Fruit fly (Drosophila melanogaster) whole organism, embryonic: ENCODE measurements around the gene GCS2alpha.

Experiments used
- ATbp ChIP-seq: fragments of 200-800 bp; sonication (Bioruptor generic); optimal IDR thresholded peaks from 2 replicates; lab custom pipeline; 2017; ENCODE audit warnings: missing biosample characterization, mild to moderate bottlenecking, missing genetic modification characterization, missing genetic modification reagents
- CG10654 ChIP-seq: fragments of 200-800 bp; sonication (Bioruptor generic); optimal IDR thresholded peaks from 2 replicates; lab custom pipeline; 2016; ENCODE audit warnings: missing biosample characterization, missing genetic modification characterization
- CG11247 ChIP-seq: fragments of 200-800 bp; sonication (Bioruptor generic); IDR thresholded peaks from 2 replicates; pipeline ENCODE4 v1.3.6; 2022; ENCODE audit warnings: missing biosample characterization, missing genetic modification characterization
- CG1233 ChIP-seq: fragments of 200-800 bp; sonication (Bioruptor generic); optimal IDR thresholded peaks from 4 replicates; lab custom pipeline; 2018; ENCODE audit warnings: missing biosample characterization, mild to moderate bottlenecking, missing genetic modification characterization
- CG13296 ChIP-seq: fragments of 200-800 bp; sonication (Bioruptor generic); optimal IDR thresholded peaks from 3 replicates; lab custom pipeline; 2018; ENCODE audit warnings: missing biosample characterization, mild to moderate bottlenecking, missing genetic modification characterization
- CG14667 ChIP-seq: fragments of 200-800 bp; sonication (Bioruptor generic); IDR thresholded peaks from 2 replicates; pipeline ENCODE4 v1.3.6; 2022; ENCODE audit warnings: missing biosample characterization, missing genetic modification characterization
- CG1602 ChIP-seq: fragments of 200-800 bp; sonication (Bioruptor generic); optimal IDR thresholded peaks from 3 replicates; lab custom pipeline; 2016; ENCODE audit warnings: missing biosample characterization, missing genetic modification characterization
- CG16779 ChIP-seq: fragments of 200-800 bp; sonication (Bioruptor generic); IDR thresholded peaks from 2 replicates; pipeline ENCODE4 v1.3.6; 2022; ENCODE audit warnings: missing biosample characterization, missing genetic modification characterization
- CG16815 ChIP-seq: fragments of 200-800 bp; sonication (Bioruptor generic); optimal IDR thresholded peaks from 3 replicates; lab custom pipeline; 2017; ENCODE audit warnings: missing biosample characterization, mild to moderate bottlenecking, missing genetic modification characterization
- CG17328 ChIP-seq: fragments of 200-800 bp; sonication (Bioruptor generic); IDR thresholded peaks from 2 replicates; pipeline ENCODE4 v1.3.6; 2022; ENCODE audit warnings: missing biosample characterization, missing genetic modification characterization
- CG17359 ChIP-seq: fragments of 200-800 bp; sonication (Bioruptor generic); optimal IDR thresholded peaks from 3 replicates; lab custom pipeline; 2018; ENCODE audit warnings: missing biosample characterization, mild to moderate bottlenecking, missing genetic modification characterization, moderate library complexity
- CG17912 ChIP-seq: fragments of 200-800 bp; sonication (Bioruptor generic); optimal IDR thresholded peaks from 2 replicates; lab custom pipeline; 2018; ENCODE audit warnings: missing biosample characterization, mild to moderate bottlenecking, missing genetic modification characterization
- CG18476 ChIP-seq: fragments of 200-800 bp; sonication (Bioruptor generic); optimal IDR thresholded peaks from 2 replicates; lab custom pipeline; 2016; ENCODE audit warnings: missing biosample characterization, mild to moderate bottlenecking, missing genetic modification characterization
- CG18764 ChIP-seq: fragments of 200-800 bp; sonication (Bioruptor generic); optimal IDR thresholded peaks from 3 replicates; lab custom pipeline; 2016; ENCODE audit warnings: missing biosample characterization, missing genetic modification characterization
- CG2116 ChIP-seq: fragments of 200-800 bp; sonication (Bioruptor generic); optimal IDR thresholded peaks from 3 replicates; lab custom pipeline; 2018; ENCODE audit warnings: missing biosample characterization, mild to moderate bottlenecking, missing genetic modification characterization
- CG30020 ChIP-seq: fragments of 200-800 bp; optimal IDR thresholded peaks from 2 replicates; lab custom pipeline; 2019; ENCODE audit warnings: missing biosample characterization, mild to moderate bottlenecking, missing genetic modification characterization, moderate library complexity
- CG33557 ChIP-seq: fragments of 200-800 bp; sonication (Bioruptor generic); optimal IDR thresholded peaks from 2 replicates; lab custom pipeline; 2019; ENCODE audit warnings: missing biosample characterization, mild to moderate bottlenecking, missing genetic modification characterization, moderate library complexity
- CG3726 ChIP-seq: fragments of 200-800 bp; sonication (Bioruptor generic); IDR thresholded peaks from 3 replicates; pipeline ENCODE4, ENCODE4 v1.3.6; 2022; ENCODE audit warnings: missing biosample characterization, missing genetic modification characterization
- CG5245 ChIP-seq: fragments of 200-800 bp; sonication (Bioruptor generic); optimal IDR thresholded peaks from 3 replicates; lab custom pipeline; 2016; ENCODE audit warnings: missing biosample characterization, missing genetic modification characterization
- CG5953 ChIP-seq: fragments of 200-800 bp; sonication (Bioruptor generic); IDR thresholded peaks from 2 replicates; pipeline ENCODE4 v1.3.6; 2022; ENCODE audit warnings: missing biosample characterization, missing genetic modification characterization
- CG7839 ChIP-seq: fragments of 200-800 bp; sonication (Bioruptor generic); optimal IDR thresholded peaks from 3 replicates; lab custom pipeline; 2018; ENCODE audit warnings: missing biosample characterization, mild to moderate bottlenecking, missing genetic modification characterization, moderate library complexity
- CG9876 ChIP-seq: fragments of 200-800 bp; sonication (Bioruptor generic); optimal IDR thresholded peaks from 2 replicates; lab custom pipeline; 2016; ENCODE audit warnings: missing biosample characterization, missing genetic modification characterization
- Camta ChIP-seq: fragments of 200-800 bp; sonication (Bioruptor generic); optimal IDR thresholded peaks from 2 replicates; lab custom pipeline; 2016; ENCODE audit warnings: missing biosample characterization, missing genetic modification characterization
- Hand ChIP-seq: fragments of 200-800 bp; sonication (Bioruptor generic); optimal IDR thresholded peaks from 2 replicates; lab custom pipeline; 2017; ENCODE audit warnings: mild to moderate bottlenecking, missing biosample characterization, missing genetic modification reagents, missing genetic modification characterization
- Hey ChIP-seq: fragments of 200-800 bp; sonication (Bioruptor generic); optimal IDR thresholded peaks from 3 replicates; lab custom pipeline; 2018; ENCODE audit warnings: missing biosample characterization, mild to moderate bottlenecking, missing genetic modification characterization
- Jarid2 ChIP-seq: fragments of 200-800 bp; sonication (Bioruptor generic); optimal IDR thresholded peaks from 3 replicates; lab custom pipeline; 2017; ENCODE audit warnings: mild to moderate bottlenecking, missing biosample characterization, missing genetic modification reagents, missing genetic modification characterization
- Lim3 ChIP-seq: fragments of 200-800 bp; sonication (Bioruptor generic); IDR thresholded peaks from 2 replicates; pipeline ENCODE4 v1.3.6; 2022; ENCODE audit warnings: missing biosample characterization, missing genetic modification characterization
- Mes4 ChIP-seq: fragments of 200-800 bp; sonication (Bioruptor generic); optimal IDR thresholded peaks from 2 replicates; lab custom pipeline; 2016; ENCODE audit warnings: missing biosample characterization, missing genetic modification characterization
- Rx ChIP-seq: fragments of 200-800 bp; sonication (Bioruptor generic); IDR thresholded peaks from 2 replicates; pipeline ENCODE4 v1.3.6; 2022; ENCODE audit warnings: missing biosample characterization, missing genetic modification characterization
- Scr ChIP-seq: fragments of 200-800 bp; sonication (Bioruptor generic); IDR thresholded peaks from 2 replicates; pipeline ENCODE4 v1.3.6; 2022; ENCODE audit warnings: missing biosample characterization, missing genetic modification characterization; ENCODE audit not compliant: partially characterized antibody
- Sry-δ ChIP-seq: fragments of 200-800 bp; sonication (Bioruptor generic); optimal IDR thresholded peaks from 2 replicates; lab custom pipeline; 2016; ENCODE audit warnings: missing biosample characterization, missing genetic modification characterization
- Tbp ChIP-seq: fragments of >200 bp; optimal IDR thresholded peaks from 2 replicates; lab custom pipeline; 2018; ENCODE audit warnings: missing biosample characterization, missing genetic modification characterization
- Xbp1 ChIP-seq: fragments of 200-800 bp; sonication (Bioruptor generic); optimal IDR thresholded peaks from 3 replicates; lab custom pipeline; 2016; ENCODE audit warnings: missing biosample characterization, mild to moderate bottlenecking, missing genetic modification characterization
- abd-A ChIP-seq: fragments of 200-800 bp; sonication (Bioruptor generic); optimal IDR thresholded peaks from 3 replicates; lab custom pipeline; 2019; ENCODE audit warnings: missing biosample characterization, mild to moderate bottlenecking, missing genetic modification characterization, moderate library complexity
- ato ChIP-seq: fragments of 200-800 bp; sonication (Bioruptor generic); IDR thresholded peaks from 2 replicates; pipeline ENCODE4 v1.3.6; 2022; ENCODE audit warnings: missing biosample characterization, missing genetic modification characterization; ENCODE audit not compliant: partially characterized antibody
- br ChIP-seq: fragments of >200 bp; optimal IDR thresholded peaks from 2 replicates; lab custom pipeline; 2017
- gcm2 ChIP-seq: fragments of 200-800 bp; sonication (Bioruptor generic); optimal IDR thresholded peaks from 2 replicates; lab custom pipeline; 2016; ENCODE audit warnings: missing biosample characterization, missing genetic modification characterization
- h ChIP-seq: fragments of >200 bp; optimal IDR thresholded peaks from 2 replicates; lab custom pipeline; 2017
- lmd ChIP-seq: fragments of 200-800 bp; sonication (Bioruptor generic); IDR thresholded peaks from 2 replicates; pipeline ENCODE4 v1.3.6; 2022; ENCODE audit warnings: missing biosample characterization, missing genetic modification characterization
- mam ChIP-seq: fragments of 200-800 bp; sonication (Bioruptor generic); optimal IDR thresholded peaks from 3 replicates; lab custom pipeline; 2016; ENCODE audit warnings: missing biosample characterization, missing genetic modification characterization
- nerfin-1 ChIP-seq: fragments of 200-800 bp; sonication (Bioruptor generic); optimal IDR thresholded peaks from 3 replicates; lab custom pipeline; 2019; ENCODE audit warnings: missing biosample characterization, mild to moderate bottlenecking, missing genetic modification characterization, moderate library complexity
- prd ChIP-seq, 3 experiments: fragments of >200 bp in 2 of 3; fragments of 200-800 bp in 1 of 3; sonication (Bioruptor generic) in 1 of 3; optimal IDR thresholded peaks in 2 of 3; IDR thresholded peaks in 1 of 3; 2 replicates in 2 of 3; 3 replicates in 1 of 3; pipeline versions ENCODE4 v1.3.6 to Lab custom; 2017 to 2022; ENCODE audit warnings: missing biosample characterization in 1 of 3, missing genetic modification characterization in 1 of 3
- pros ChIP-seq: fragments of 200-800 bp; sonication (Bioruptor generic); optimal IDR thresholded peaks from 3 replicates; lab custom pipeline; 2019; ENCODE audit warnings: missing biosample characterization, mild to moderate bottlenecking, missing genetic modification characterization, moderate library complexity
- salm ChIP-seq: fragments of 200-800 bp; sonication (Bioruptor generic); optimal IDR thresholded peaks from 2 replicates; lab custom pipeline; 2018; ENCODE audit warnings: missing biosample characterization, mild to moderate bottlenecking, missing genetic modification characterization
- seq ChIP-seq: fragments of 200-800 bp; sonication (Bioruptor generic); IDR thresholded peaks from 2 replicates; pipeline ENCODE4 v1.3.6; 2022; ENCODE audit warnings: missing biosample characterization, missing genetic modification characterization
- sim ChIP-seq: fragments of 200-800 bp; sonication (Bioruptor generic); IDR thresholded peaks from 2 replicates; pipeline ENCODE4 v1.3.6; 2022; ENCODE audit warnings: missing biosample characterization, missing genetic modification characterization
- sna ChIP-seq: fragments of 200-800 bp; sonication (Bioruptor generic); IDR thresholded peaks from 2 replicates; pipeline ENCODE4 v1.3.6; 2022; ENCODE audit warnings: missing biosample characterization, missing genetic modification characterization; ENCODE audit not compliant: partially characterized antibody
- sob ChIP-seq: fragments of 200-800 bp; sonication (Bioruptor generic); IDR thresholded peaks from 2 replicates; pipeline ENCODE4 v1.3.6; 2022; ENCODE audit warnings: missing biosample characterization, missing genetic modification characterization
- tio ChIP-seq: fragments of 200-800 bp; sonication (Bioruptor generic); optimal IDR thresholded peaks from 2 replicates; lab custom pipeline; 2017; ENCODE audit warnings: missing biosample characterization, missing genetic modification characterization, inconsistent platforms
- toy ChIP-seq: fragments of 200-800 bp; sonication (Bioruptor generic); IDR thresholded peaks from 2 replicates; pipeline ENCODE4 v1.3.6; 2022; ENCODE audit warnings: missing biosample characterization, missing genetic modification characterization
- wek ChIP-seq: fragments of 200-800 bp; sonication (Bioruptor generic); optimal IDR thresholded peaks from 3 replicates; lab custom pipeline; 2018; ENCODE audit warnings: missing biosample characterization, mild to moderate bottlenecking, missing genetic modification characterization, moderate library complexity
- wor ChIP-seq: fragments of 200-800 bp; sonication (Bioruptor generic); IDR thresholded peaks from 2 replicates; pipeline ENCODE4 v1.3.6; 2022; ENCODE audit warnings: missing biosample characterization, missing genetic modification characterization

Gene GCS2alpha

dm6 chrX:21631452-21631851 is 26.4 kb upstream of the GCS2alpha start (continued):
- TF ChIP-seq CG33557 = peak; percentile 74
- TF ChIP-seq CG18476 (GFP tag; lab: Kevin White, UChicago) = peak; percentile 59
- peak; percentile 54 for TF ChIP-seq CG1602 (GFP tag; lab: Kevin White, UChicago)
- peak; percentile 54 for TF ChIP-seq mam (GFP tag; lab: Kevin White, UChicago)
- TF ChIP-seq nerfin-1 (tag; lab: Kevin White, UChicago) = peak; percentile 76
- TF ChIP-seq CG5953 = no peak
- peak; percentile 64 for TF ChIP-seq CG13296
- TF ChIP-seq CG16779 (GFP tag; lab: Robert Waterston, UW) = no peak
- peak; percentile 68 for TF ChIP-seq ATbp (GFP tag; lab: Kevin White, UChicago)
- TF ChIP-seq sna (GFP tag; lab: Robert Waterston, UW) = no peak
- TF ChIP-seq CG3726 = no peak
- peak; percentile 44 for TF ChIP-seq CG16815 (GFP tag; lab: Kevin White, UChicago)
- TF ChIP-seq Hand (GFP tag; lab: Kevin White, UChicago) = no peak
- TF ChIP-seq CG1233 = peak; percentile 67
- peak; percentile 73 for TF ChIP-seq CG17359 (tag; lab: Kevin White, UChicago)
- TF ChIP-seq CG30020 = peak; percentile 73
- TF ChIP-seq gcm2 = no peak
- peak; percentile 31 for TF ChIP-seq Mes4 (GFP tag; lab: Kevin White, UChicago)
- TF ChIP-seq pros = peak; percentile 42
- no peak for TF ChIP-seq CG9876 (GFP tag; lab: Kevin White, UChicago)
- TF ChIP-seq Lim3 (GFP tag; lab: Robert Waterston, UW) = no peak
- peak; percentile 49 for TF ChIP-seq Camta (GFP tag; lab: Kevin White, UChicago)
- TF ChIP-seq ato (GFP tag; lab: Robert Waterston, UW) = no peak
- peak; percentile 55; the same call in 1 of the 2 replicates for TF ChIP-seq wor
- TF ChIP-seq wek (GFP tag; lab: Kevin White, UChicago) = no peak
- no peak for TF ChIP-seq sim (GFP tag; lab: Robert Waterston, UW)
- no peak for TF ChIP-seq CG14667
- peak; percentile 59 for TF ChIP-seq CG10654 (GFP tag; lab: Kevin White, UChicago)
- peak; percentile 59 for TF ChIP-seq CG5245 (GFP tag; lab: Kevin White, UChicago)
- TF ChIP-seq Sry-δ (GFP tag; lab: Kevin White, UChicago) = peak; percentile 16
- TF ChIP-seq Scr (GFP tag; lab: Robert Waterston, UW) = no peak
- TF ChIP-seq Tbp (GFP tag; lab: Kevin White, UChicago) = no peak
- peak; percentile 70 for TF ChIP-seq CG7839 (tag; lab: Kevin White, UChicago)
- TF ChIP-seq salm (tag; lab: Kevin White, UChicago) = peak; percentile 67
- TF ChIP-seq CG2116 (GFP tag; lab: Kevin White, UChicago) = peak; percentile 32
- peak; percentile 80 for TF ChIP-seq Xbp1 (GFP tag; lab: Kevin White, UChicago)
- TF ChIP-seq CG11247 (GFP tag; lab: Robert Waterston, UW) = no peak
- no peak for TF ChIP-seq Hey (tag; lab: Kevin White, UChicago)
- TF ChIP-seq seq (GFP tag; lab: Robert Waterston, UW) = no peak
- no peak; the same call in 1 of the 2 replicates for TF ChIP-seq lmd
- TF ChIP-seq Jarid2 = peak; percentile 7
- TF ChIP-seq abd-A (tag; lab: Kevin White, UChicago) = no peak
- TF ChIP-seq prd (optimal IDR thresholded peaks at IDR 0.05; lab: Kevin White, UChicago) = no peak
- no peak; the same call in 2 of the 3 replicates for TF ChIP-seq prd (GFP tag; IDR thresholded peaks at IDR 0.05; lab: Robert Waterston, UW)
- TF ChIP-seq h = no peak
- TF ChIP-seq CG17912 (GFP tag; lab: Kevin White, UChicago) = no peak
- peak; percentile 57 for TF ChIP-seq CG18764 (GFP tag; lab: Kevin White, UChicago)
- no peak for TF ChIP-seq Rx
- peak; percentile 34 for TF ChIP-seq CG17328
- TF ChIP-seq sob = no peak
- TF ChIP-seq br = no peak
- TF ChIP-seq tio = peak; percentile 71
- TF ChIP-seq toy = no peak
